Fruit fly (Drosophila melanogaster) whole organism, embryonic: Measurements from ENCODE around the gene CG5515.

Source experiments
- Aef1 ChIP-seq: fragments of 200-800 bp; sonication (Bioruptor generic); IDR thresholded peaks from 3 replicates; pipeline ENCODE4 v1.3.6; 2022; ENCODE audit warnings: missing biosample characterization, missing genetic modification characterization
- Asciz ChIP-seq: fragments of 200-800 bp; sonication (Bioruptor generic); optimal IDR thresholded peaks from 2 replicates; lab custom pipeline; 2017; ENCODE audit warnings: missing biosample characterization, mild to moderate bottlenecking, missing genetic modification characterization, missing genetic modification reagents
- Atf-2 ChIP-seq: fragments of 200-800 bp; sonication (Bioruptor generic); optimal IDR thresholded peaks from 2 replicates; lab custom pipeline; 2016; ENCODE audit warnings: missing biosample characterization, missing genetic modification characterization
- CG1024 ChIP-seq: fragments of 200-800 bp; sonication (Bioruptor generic); IDR thresholded peaks from 2 replicates; pipeline ENCODE4 v1.3.6; 2022; ENCODE audit warnings: missing biosample characterization, missing genetic modification characterization
- CG11247 ChIP-seq: fragments of 200-800 bp; sonication (Bioruptor generic); IDR thresholded peaks from 2 replicates; pipeline ENCODE4 v1.3.6; 2022; ENCODE audit warnings: missing biosample characterization, missing genetic modification characterization
- CG11723 ChIP-seq: fragments of 200-800 bp; sonication (Bioruptor generic); optimal IDR thresholded peaks from 2 replicates; lab custom pipeline; 2017; ENCODE audit warnings: missing biosample characterization, mild to moderate bottlenecking, missing genetic modification characterization
- CG12155 ChIP-seq: fragments of 200-800 bp; sonication (Bioruptor generic); optimal IDR thresholded peaks from 3 replicates; lab custom pipeline; 2016; ENCODE audit warnings: missing biosample characterization, missing genetic modification characterization
- CG12744 ChIP-seq: fragments of 200-800 bp; sonication (Bioruptor generic); optimal IDR thresholded peaks from 2 replicates; lab custom pipeline; 2016; ENCODE audit warnings: missing biosample characterization, missing genetic modification characterization
- CG14667 ChIP-seq: fragments of 200-800 bp; sonication (Bioruptor generic); IDR thresholded peaks from 2 replicates; pipeline ENCODE4 v1.3.6; 2022; ENCODE audit warnings: missing biosample characterization, missing genetic modification characterization
- CG14710 ChIP-seq: fragments of 200-800 bp; sonication (Bioruptor generic); optimal IDR thresholded peaks from 3 replicates; lab custom pipeline; 2019; ENCODE audit warnings: missing biosample characterization, mild to moderate bottlenecking, missing genetic modification characterization, moderate library complexity
- CG15011 ChIP-seq: fragments of 200-800 bp; sonication (Bioruptor generic); optimal IDR thresholded peaks from 3 replicates; lab custom pipeline; 2018; ENCODE audit warnings: missing biosample characterization, mild to moderate bottlenecking, missing genetic modification characterization
- CG1602 ChIP-seq: fragments of 200-800 bp; sonication (Bioruptor generic); optimal IDR thresholded peaks from 3 replicates; lab custom pipeline; 2016; ENCODE audit warnings: missing biosample characterization, missing genetic modification characterization
- CG16779 ChIP-seq: fragments of 200-800 bp; sonication (Bioruptor generic); IDR thresholded peaks from 2 replicates; pipeline ENCODE4 v1.3.6; 2022; ENCODE audit warnings: missing biosample characterization, missing genetic modification characterization
- CG17328 ChIP-seq: fragments of 200-800 bp; sonication (Bioruptor generic); IDR thresholded peaks from 2 replicates; pipeline ENCODE4 v1.3.6; 2022; ENCODE audit warnings: missing biosample characterization, missing genetic modification characterization
- CG17802 ChIP-seq: fragments of 200-800 bp; sonication (Bioruptor generic); optimal IDR thresholded peaks from 2 replicates; lab custom pipeline; 2018; ENCODE audit warnings: missing biosample characterization, mild to moderate bottlenecking, missing genetic modification characterization, moderate library complexity
- CG18262 ChIP-seq: fragments of 200-800 bp; optimal IDR thresholded peaks from 3 replicates; lab custom pipeline; 2019; ENCODE audit warnings: missing biosample characterization, mild to moderate bottlenecking, missing genetic modification characterization, moderate library complexity
- CG2120 ChIP-seq: fragments of 200-800 bp; sonication (Bioruptor generic); optimal IDR thresholded peaks from 3 replicates; lab custom pipeline; 2016; ENCODE audit warnings: missing biosample characterization, missing genetic modification characterization
- CG30020 ChIP-seq: fragments of 200-800 bp; optimal IDR thresholded peaks from 2 replicates; lab custom pipeline; 2019; ENCODE audit warnings: missing biosample characterization, mild to moderate bottlenecking, missing genetic modification characterization, moderate library complexity
- CG31224 ChIP-seq: fragments of 200-800 bp; sonication (Bioruptor generic); IDR thresholded peaks from 2 replicates; pipeline ENCODE4 v1.3.6; 2022; ENCODE audit warnings: missing biosample characterization, missing genetic modification characterization
- CG32767 ChIP-seq: fragments of 200-800 bp; sonication (Bioruptor generic); IDR thresholded peaks from 2 replicates; pipeline ENCODE4 v1.3.6; 2022; ENCODE audit warnings: missing biosample characterization, missing genetic modification characterization
- CG3847 ChIP-seq: fragments of 200-800 bp; sonication (Bioruptor generic); IDR thresholded peaks from 2 replicates; pipeline ENCODE4 v1.3.6; 2022; ENCODE audit warnings: missing biosample characterization, missing genetic modification characterization
- CG4617 ChIP-seq: fragments of 200-800 bp; sonication (Bioruptor generic); optimal IDR thresholded peaks from 3 replicates; lab custom pipeline; 2016; ENCODE audit warnings: missing biosample characterization, missing genetic modification characterization, borderline replicate concordance
- CG4820 ChIP-seq: fragments of 200-800 bp; sonication (Bioruptor generic); optimal IDR thresholded peaks from 3 replicates; lab custom pipeline; 2016; ENCODE audit warnings: missing biosample characterization, missing genetic modification characterization
- CG5245 ChIP-seq: fragments of 200-800 bp; sonication (Bioruptor generic); optimal IDR thresholded peaks from 3 replicates; lab custom pipeline; 2016; ENCODE audit warnings: missing biosample characterization, missing genetic modification characterization
- CG6683 ChIP-seq: fragments of 200-800 bp; sonication (Bioruptor generic); optimal IDR thresholded peaks from 2 replicates; lab custom pipeline; 2017; ENCODE audit warnings: missing biosample characterization, mild to moderate bottlenecking, missing genetic modification characterization, missing genetic modification reagents
- CG7271 ChIP-seq: fragments of 200-800 bp; sonication (Bioruptor generic); optimal IDR thresholded peaks from 2 replicates; lab custom pipeline; 2018; ENCODE audit warnings: missing biosample characterization, mild to moderate bottlenecking, missing genetic modification characterization, moderate library complexity
- CG8944 ChIP-seq: fragments of 200-800 bp; sonication (Bioruptor generic); optimal IDR thresholded peaks from 3 replicates; lab custom pipeline; 2016; ENCODE audit warnings: missing biosample characterization, missing genetic modification characterization
- D19B ChIP-seq: fragments of 200-800 bp; sonication (Bioruptor generic); optimal IDR thresholded peaks from 2 replicates; lab custom pipeline; 2017; ENCODE audit warnings: missing biosample characterization, mild to moderate bottlenecking, missing genetic modification characterization
- HLH3B ChIP-seq: fragments of 200-800 bp; sonication (Bioruptor generic); IDR thresholded peaks from 2 replicates; pipeline ENCODE4 v1.3.6; 2022; ENCODE audit warnings: missing biosample characterization, missing genetic modification characterization
- HLHmδ ChIP-seq: fragments of 200-800 bp; sonication (Bioruptor generic); optimal IDR thresholded peaks from 2 replicates; lab custom pipeline; 2018; ENCODE audit warnings: missing biosample characterization, mild to moderate bottlenecking, missing genetic modification characterization, moderate library complexity
- Kr ChIP-seq: fragments of 200-800 bp; sonication (Bioruptor generic); optimal IDR thresholded peaks from 2 replicates; lab custom pipeline; 2017; ENCODE audit warnings: missing biosample characterization, mild to moderate bottlenecking, missing genetic modification characterization
- Nf-YA ChIP-seq: fragments of 200-800 bp; sonication (Bioruptor generic); IDR thresholded peaks from 2 replicates; pipeline ENCODE4 v1.3.6; 2022; ENCODE audit warnings: missing biosample characterization, missing genetic modification characterization
- ab ChIP-seq: fragments of 200-800 bp; sonication (Bioruptor generic); optimal IDR thresholded peaks from 2 replicates; lab custom pipeline; 2016; ENCODE audit warnings: missing biosample characterization, missing genetic modification characterization
- ara ChIP-seq: fragments of 200-800 bp; sonication (Bioruptor generic); IDR thresholded peaks from 2 replicates; pipeline ENCODE4 v1.3.6; 2022; ENCODE audit warnings: missing biosample characterization, missing genetic modification characterization
- ase ChIP-seq: fragments of 200-800 bp; sonication (Bioruptor generic); IDR thresholded peaks from 3 replicates; pipeline ENCODE4 v1.3.6; 2022; ENCODE audit warnings: missing biosample characterization, missing genetic modification characterization
- bowl ChIP-seq: fragments of 200-800 bp; sonication (Bioruptor generic); IDR thresholded peaks from 2 replicates; pipeline ENCODE4 v1.3.6; 2022; ENCODE audit warnings: missing biosample characterization, missing genetic modification characterization
- fd64A ChIP-seq: fragments of 200-800 bp; sonication (Bioruptor generic); optimal IDR thresholded peaks from 3 replicates; lab custom pipeline; 2018; ENCODE audit warnings: missing biosample characterization, mild to moderate bottlenecking, missing genetic modification characterization
- fru ChIP-seq: fragments of >200 bp; optimal IDR thresholded peaks from 2 replicates; lab custom pipeline; 2017
- gsb ChIP-seq: fragments of 200-800 bp; sonication (Bioruptor generic); IDR thresholded peaks from 2 replicates; pipeline ENCODE4 v1.3.6; 2022; ENCODE audit warnings: missing biosample characterization, missing genetic modification characterization
- hbn ChIP-seq: fragments of 200-800 bp; sonication (Bioruptor generic); IDR thresholded peaks from 2 replicates; pipeline ENCODE4 v1.3.6; 2022; ENCODE audit warnings: missing biosample characterization, missing genetic modification characterization; ENCODE audit not compliant: partially characterized antibody
- her ChIP-seq: fragments of 200-800 bp; sonication (Bioruptor generic); optimal IDR thresholded peaks from 2 replicates; lab custom pipeline; 2016; ENCODE audit warnings: missing biosample characterization, missing genetic modification characterization
- kni ChIP-seq: fragments of 200-800 bp; sonication (Bioruptor generic); optimal IDR thresholded peaks from 3 replicates; lab custom pipeline; 2017; ENCODE audit warnings: mild to moderate bottlenecking, missing biosample characterization, missing genetic modification reagents, missing genetic modification characterization
- nmo ChIP-seq: fragments of 200-800 bp; sonication (Bioruptor generic); optimal IDR thresholded peaks from 2 replicates; lab custom pipeline; 2018; ENCODE audit warnings: missing biosample characterization, mild to moderate bottlenecking, missing genetic modification characterization, moderate library complexity
- onecut ChIP-seq: fragments of 200-800 bp; sonication (Bioruptor generic); IDR thresholded peaks from 2 replicates; pipeline ENCODE4 v1.3.6; 2022; ENCODE audit warnings: missing biosample characterization, missing genetic modification characterization
- run ChIP-seq: fragments of 200-800 bp; sonication (Bioruptor generic); optimal IDR thresholded peaks from 3 replicates; lab custom pipeline; 2018; ENCODE audit warnings: missing biosample characterization, mild to moderate bottlenecking, missing genetic modification characterization
- sr ChIP-seq: fragments of 200-800 bp; sonication (Bioruptor generic); IDR thresholded peaks from 3 replicates; pipeline ENCODE4 v1.3.6; 2022; ENCODE audit warnings: missing biosample characterization, missing genetic modification characterization
- stc ChIP-seq: fragments of 200-800 bp; sonication (Bioruptor generic); IDR thresholded peaks from 2 replicates; pipeline ENCODE4 v1.3.6; 2022; ENCODE audit warnings: missing biosample characterization, missing genetic modification characterization
- stwl ChIP-seq: fragments of 200-800 bp; sonication (Bioruptor generic); optimal IDR thresholded peaks from 3 replicates; lab custom pipeline; 2018; ENCODE audit warnings: missing biosample characterization, mild to moderate bottlenecking, missing genetic modification characterization, moderate library complexity
- toy ChIP-seq: fragments of 200-800 bp; sonication (Bioruptor generic); IDR thresholded peaks from 2 replicates; pipeline ENCODE4 v1.3.6; 2022; ENCODE audit warnings: missing biosample characterization, missing genetic modification characterization
- tx ChIP-seq: fragments of 200-800 bp; sonication (Bioruptor generic); optimal IDR thresholded peaks from 2 replicates; lab custom pipeline; 2016; ENCODE audit warnings: missing biosample characterization, missing genetic modification characterization
- usp ChIP-seq: fragments of >200 bp; optimal IDR thresholded peaks from 2 replicates; lab custom pipeline; 2017; ENCODE audit warnings: missing biosample characterization, missing genetic modification characterization
- vvl ChIP-seq: fragments of 200-800 bp; sonication (Bioruptor generic); IDR thresholded peaks from 2 replicates; pipeline ENCODE4 v1.3.6; 2022; ENCODE audit warnings: missing biosample characterization, missing genetic modification characterization
- z ChIP-seq: fragments of 200-800 bp; sonication (Bioruptor generic); IDR thresholded peaks from 3 replicates; pipeline ENCODE4 v1.3.6; 2022; ENCODE audit warnings: missing biosample characterization, missing genetic modification characterization

The CG5515 gene

dm6 chr3R:24226744-24227143 lies 38.0 kb upstream of the CG5515 start, which contains the start of the genes Spps and CG13609 (continued):
- no peak for TF ChIP-seq usp (GFP tag; lab: Kevin White, UChicago)
- no peak for TF ChIP-seq CG1024 (GFP tag; lab: Robert Waterston, UW)
- no peak for TF ChIP-seq CG14667 (GFP tag; lab: Robert Waterston, UW)
- peak; percentile 48 for TF ChIP-seq CG30020 (tag; lab: Kevin White, UChicago)
- 0 out of 2 replicates have a peak, but pooled peaks have one; percentile 13 for TF ChIP-seq CG17328 (GFP tag; lab: Robert Waterston, UW)
- no peak for TF ChIP-seq z (GFP tag; lab: Robert Waterston, UW)
- no peak for TF ChIP-seq Atf-2
- TF ChIP-seq fd64A (GFP tag; lab: Kevin White, UChicago), result no peak
- peak; percentile 44 for TF ChIP-seq vvl (GFP tag; lab: Robert Waterston, UW)
- no peak for TF ChIP-seq D19B
- TF ChIP-seq CG32767 (GFP tag; lab: Robert Waterston, UW), result no peak
- TF ChIP-seq fru (lab: Kevin White, UChicago), result no peak
- TF ChIP-seq toy, result no peak
- TF ChIP-seq CG12155 (GFP tag; lab: Kevin White, UChicago), result no peak
- TF ChIP-seq Asciz (GFP tag; lab: Kevin White, UChicago), result no peak
- peak; percentile 95 for TF ChIP-seq hbn (GFP tag; lab: Robert Waterston, UW)
- no peak for TF ChIP-seq CG17802 (tag; lab: Kevin White, UChicago)
- no peak for TF ChIP-seq CG4820 (GFP tag; lab: Kevin White, UChicago)
- TF ChIP-seq CG16779 (GFP tag; lab: Robert Waterston, UW), result no peak
- TF ChIP-seq Aef1, result no peak
- TF ChIP-seq gsb, result no peak
- no peak for TF ChIP-seq stc (GFP tag; lab: Robert Waterston, UW)
- TF ChIP-seq CG7271 (tag; lab: Kevin White, UChicago), result no peak
- no peak for TF ChIP-seq CG11723
- 0 out of 2 replicates have a peak, but pooled peaks have one; percentile 20 for TF ChIP-seq Nf-YA (GFP tag; lab: Robert Waterston, UW)
- TF ChIP-seq run (tag; lab: Kevin White, UChicago), result no peak
- TF ChIP-seq kni (GFP tag; lab: Kevin White, UChicago), result no peak
- no peak for TF ChIP-seq CG31224
- peak; percentile 46 for TF ChIP-seq nmo (GFP tag; lab: Kevin White, UChicago)
- TF ChIP-seq CG11247 (GFP tag; lab: Robert Waterston, UW), result no peak
- TF ChIP-seq CG18262, result no peak
- peak; percentile 47 for TF ChIP-seq CG3847 (GFP tag; lab: Robert Waterston, UW)
- peak; percentile 37 for TF ChIP-seq CG14710
- TF ChIP-seq CG15011 (GFP tag; lab: Kevin White, UChicago), result no peak
- TF ChIP-seq sr (GFP tag; lab: Robert Waterston, UW), result peak; percentile 9; the same call in 1 of the 3 replicates
- TF ChIP-seq ara (GFP tag; lab: Robert Waterston, UW), result no peak
- peak; percentile 22 for TF ChIP-seq her (GFP tag; lab: Kevin White, UChicago)
- TF ChIP-seq ab, result no peak
- TF ChIP-seq CG4617 (GFP tag; lab: Kevin White, UChicago), result peak; percentile 98
- peak; percentile 88 for TF ChIP-seq stwl (tag; lab: Kevin White, UChicago)
- no peak for TF ChIP-seq CG1602 (GFP tag; lab: Kevin White, UChicago)
- no peak for TF ChIP-seq HLH3B (GFP tag; lab: Robert Waterston, UW)
- TF ChIP-seq HLHmδ (GFP tag; lab: Kevin White, UChicago), result peak; percentile 2
- TF ChIP-seq ase (GFP tag; lab: Robert Waterston, UW), result no peak
- TF ChIP-seq tx (GFP tag; lab: Kevin White, UChicago), result no peak
- no peak for TF ChIP-seq onecut (GFP tag; lab: Robert Waterston, UW)
- TF ChIP-seq CG6683 (GFP tag; lab: Kevin White, UChicago), result no peak
- no peak for TF ChIP-seq CG12744 (GFP tag; lab: Kevin White, UChicago)
- no peak for TF ChIP-seq bowl (GFP tag; lab: Robert Waterston, UW)
- no peak for TF ChIP-seq CG2120 (GFP tag; lab: Kevin White, UChicago)
- TF ChIP-seq CG5245 (GFP tag; lab: Kevin White, UChicago), result no peak
- TF ChIP-seq CG8944, result no peak
- TF ChIP-seq Kr (GFP tag; lab: Kevin White, UChicago), result no peak
